Worm (Caenorhabditis elegans): ENCODE measurements around the gene gar-2.

DNA sequence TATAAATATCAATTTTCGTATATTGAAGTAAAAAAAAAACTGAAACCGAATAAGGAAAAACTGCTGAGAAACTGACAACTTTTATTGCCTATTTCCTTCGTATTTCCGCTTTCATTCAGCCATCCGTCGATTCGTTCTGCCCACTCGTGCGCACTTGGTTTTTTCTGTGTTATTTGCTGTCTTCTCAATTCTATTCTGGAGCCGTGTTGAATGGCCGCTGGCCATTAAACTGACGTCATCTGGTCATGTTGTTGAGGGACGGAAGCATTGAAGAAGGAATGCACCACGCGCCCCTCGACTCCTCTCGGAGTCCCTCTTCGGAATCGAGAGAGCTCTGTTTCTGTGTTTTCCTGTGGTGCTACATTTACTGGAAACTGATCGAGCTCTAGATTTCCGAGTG, 39.4 kb downstream of the gar-2 start:
- TF ChIP-seq scrt-1 (GFP tag; IDR thresholded peaks at IDR 0.05) (no peak), ceh-13 (GFP tag; optimal IDR thresholded peaks at IDR 0.05) (no peak), hmg-4 (GFP tag; optimal IDR thresholded peaks at IDR 0.05) (no peak), tbx-11 (GFP tag; IDR thresholded peaks at IDR 0.05) (no peak), ama-1 (optimal IDR thresholded peaks at IDR 0.05) (no peak), ets-7 (tag; optimal IDR thresholded peaks at IDR 0.05) (no peak), flt-1 (GFP tag; IDR thresholded peaks at IDR 0.05) (no peak), B0310.2 (tag; optimal IDR thresholded peaks at IDR 0.05) (no peak), pes-1 (GFP tag; IDR thresholded peaks at IDR 0.05) (no peak), F13C5.2 (tag; optimal IDR thresholded peaks at IDR 0.05) (no peak), aly-1 (tag; optimal IDR thresholded peaks at IDR 0.05) (no peak)

All from whole organism, early embryonic.